Fruit fly (Drosophila melanogaster) whole organism, wandering third instar larva: ENCODE data around the gene CG43814.

Experiments used
- Abd-B ChIP-seq: fragments of >200 bp; optimal IDR thresholded peaks from 2 replicates; lab custom pipeline; 2017; ENCODE audit warnings: missing biosample characterization, missing genetic modification characterization
- CG32264 ChIP-seq: fragments of 200-800 bp; sonication (Bioruptor generic); optimal IDR thresholded peaks from 2 replicates; lab custom pipeline; 2016; ENCODE audit warnings: missing biosample characterization, missing genetic modification characterization
- CG9705 ChIP-seq: fragments of 200-800 bp; sonication (Bioruptor generic); optimal IDR thresholded peaks from 2 replicates; lab custom pipeline; 2018; ENCODE audit warnings: missing biosample characterization, mild to moderate bottlenecking, missing genetic modification characterization
- Dfd ChIP-seq: fragments of >200 bp; optimal IDR thresholded peaks from 2 replicates; lab custom pipeline; 2017; ENCODE audit warnings: missing biosample characterization, missing genetic modification characterization
- Dif ChIP-seq: fragments of 200-275, 200-300 bp; sonication (Bioruptor generic); optimal IDR thresholded peaks from 2 replicates; lab custom pipeline; 2018; ENCODE audit warnings: missing biosample characterization, missing genetic modification characterization; ENCODE audit not compliant: partially characterized antibody
- GATAd ChIP-seq: sonication (Bioruptor generic); optimal IDR thresholded peaks from 2 replicates; lab custom pipeline; 2016; ENCODE audit warnings: missing biosample characterization, missing genetic modification characterization
- Hnf4 ChIP-seq: fragments of 200-800 bp; sonication (Bioruptor generic); optimal IDR thresholded peaks from 2 replicates; lab custom pipeline; 2016; ENCODE audit warnings: missing biosample characterization, mild to moderate bottlenecking, missing genetic modification characterization
- Hr78 ChIP-seq: fragments of >200 bp; optimal IDR thresholded peaks from 2 replicates; lab custom pipeline; 2017; ENCODE audit warnings: missing biosample characterization, missing genetic modification characterization
- Hr83 ChIP-seq: fragments of 200-300 bp; sonication (Bioruptor generic); optimal IDR thresholded peaks from 2 replicates; lab custom pipeline; 2016; ENCODE audit warnings: missing biosample characterization, mild to moderate bottlenecking, missing genetic modification characterization, moderate library complexity; ENCODE audit not compliant: poor library complexity, severe bottlenecking
- Mio ChIP-seq: sonication (Bioruptor generic); optimal IDR thresholded peaks from 2 replicates; lab custom pipeline; 2016; ENCODE audit warnings: missing biosample characterization, missing genetic modification characterization
- N ChIP-seq: fragments of >200 bp; optimal IDR thresholded peaks from 2 replicates; lab custom pipeline; 2018; ENCODE audit warnings: missing biosample characterization, missing external identifiers, missing genetic modification characterization
- OdsH ChIP-seq: fragments of 200-800 bp; sonication (Bioruptor generic); optimal IDR thresholded peaks from 2 replicates; lab custom pipeline; 2016; ENCODE audit warnings: missing biosample characterization, mild to moderate bottlenecking, missing genetic modification characterization
- Rel ChIP-seq, 2 experiments: fragments of 200-800 bp; sonication (Bioruptor generic) in 1 of 2; optimal IDR thresholded peaks; 2 replicates in 1 of 2; 3 replicates in 1 of 2; lab custom pipeline; 2016 to 2019; ENCODE audit warnings: mild to moderate bottlenecking in 2 of 2, missing biosample characterization in 2 of 2, missing genetic modification characterization in 2 of 2, moderate library complexity in 1 of 2
- Sp1 ChIP-seq: fragments of 200-800 bp; sonication (Bioruptor generic); optimal IDR thresholded peaks from 3 replicates; lab custom pipeline; 2019; ENCODE audit warnings: missing biosample characterization, mild to moderate bottlenecking, missing genetic modification characterization, moderate library complexity
- Vsx2 ChIP-seq: fragments of 200-300, 225-300 bp; sonication (Bioruptor generic); optimal IDR thresholded peaks from 2 replicates; lab custom pipeline; 2018; ENCODE audit warnings: missing biosample characterization, missing genetic modification characterization; ENCODE audit not compliant: partially characterized antibody
- br ChIP-seq: fragments of 200-800 bp; sonication (Bioruptor generic); optimal IDR thresholded peaks from 2 replicates; lab custom pipeline; 2016; ENCODE audit warnings: missing biosample characterization, missing genetic modification characterization
- brk ChIP-seq: fragments of 200-800 bp; sonication (Bioruptor generic); optimal IDR thresholded peaks from 2 replicates; lab custom pipeline; 2016; ENCODE audit warnings: missing biosample characterization, mild to moderate bottlenecking, missing genetic modification characterization
- dl ChIP-seq, 2 experiments: fragments of 175-275, 200-275 bp in 1 of 2; fragments of 200-275 bp in 1 of 2; sonication (Bioruptor generic); optimal IDR thresholded peaks; lab custom pipeline; 2018; ENCODE audit warnings: mild to moderate bottlenecking in 2 of 2, missing biosample characterization in 2 of 2, missing genetic modification characterization in 2 of 2, moderate library complexity in 2 of 2; ENCODE audit not compliant: partially characterized antibody in 2 of 2, insufficient read depth in 1 of 2
- dsf ChIP-seq: sonication (Bioruptor generic); optimal IDR thresholded peaks from 2 replicates; lab custom pipeline; 2016; ENCODE audit warnings: missing biosample characterization, missing genetic modification characterization, borderline replicate concordance
- ey ChIP-seq: fragments of 200-800 bp; sonication (Bioruptor generic); optimal IDR thresholded peaks from 2 replicates; lab custom pipeline; 2016; ENCODE audit warnings: missing biosample characterization, missing genetic modification characterization
- fru ChIP-seq: fragments of 200-800 bp; sonication (Bioruptor generic); optimal IDR thresholded peaks from 3 replicates; lab custom pipeline; 2016; ENCODE audit warnings: missing biosample characterization, mild to moderate bottlenecking, missing genetic modification characterization
- h ChIP-seq: fragments of 200-800 bp; sonication (Bioruptor generic); optimal IDR thresholded peaks from 3 replicates; lab custom pipeline; 2016; ENCODE audit warnings: missing biosample characterization, mild to moderate bottlenecking, missing genetic modification characterization
- jim ChIP-seq: fragments of 175-275, 200-325 bp; sonication (Bioruptor generic); optimal IDR thresholded peaks from 2 replicates; lab custom pipeline; 2016; ENCODE audit warnings: missing biosample characterization, mild to moderate bottlenecking, missing genetic modification characterization
- lola ChIP-seq: fragments of >200 bp; optimal IDR thresholded peaks from 2 replicates; lab custom pipeline; 2017; ENCODE audit warnings: missing biosample characterization, missing genetic modification characterization
- rgr ChIP-seq: fragments of 200-800 bp; sonication (Bioruptor generic); optimal IDR thresholded peaks from 3 replicates; lab custom pipeline; 2016; ENCODE audit warnings: missing biosample characterization, mild to moderate bottlenecking, missing genetic modification characterization
- tai ChIP-seq: sonication (Bioruptor generic); optimal IDR thresholded peaks from 2 replicates; lab custom pipeline; 2016; ENCODE audit warnings: missing biosample characterization, missing genetic modification characterization
- usp ChIP-seq: fragments of >200 bp; optimal IDR thresholded peaks from 2 replicates; lab custom pipeline; 2017; ENCODE audit warnings: missing biosample characterization, missing genetic modification characterization
- woc ChIP-seq: sonication (Bioruptor generic); optimal IDR thresholded peaks from 2 replicates; lab custom pipeline; 2016; ENCODE audit warnings: missing biosample characterization, mild to moderate bottlenecking, missing genetic modification characterization

The CG43814 gene

dm6 chr2L:18775274-18775673 lies 29.9 kb downstream of the CG43814 start:
- TF ChIP-seq dl (GFP tag; optimal IDR thresholded peaks at IDR 0.05; lab: Kevin White, UChicago; ENCODE audit: insufficient read depth in 1 of 2, partially characterized antibody in 2 of 2) (no peak), fru (GFP tag; lab: Kevin White, UChicago) (no peak), GATAd (GFP tag; lab: Kevin White, UChicago) (no peak), rgr (GFP tag; lab: Kevin White, UChicago) (no peak), Dfd (GFP tag; lab: Kevin White, UChicago) (no peak), OdsH (no peak), Vsx2 (no peak), brk (GFP tag; lab: Kevin White, UChicago) (no peak), usp (GFP tag; lab: Kevin White, UChicago) (no peak), Hnf4 (GFP tag; lab: Kevin White, UChicago) (no peak)

DNA sequence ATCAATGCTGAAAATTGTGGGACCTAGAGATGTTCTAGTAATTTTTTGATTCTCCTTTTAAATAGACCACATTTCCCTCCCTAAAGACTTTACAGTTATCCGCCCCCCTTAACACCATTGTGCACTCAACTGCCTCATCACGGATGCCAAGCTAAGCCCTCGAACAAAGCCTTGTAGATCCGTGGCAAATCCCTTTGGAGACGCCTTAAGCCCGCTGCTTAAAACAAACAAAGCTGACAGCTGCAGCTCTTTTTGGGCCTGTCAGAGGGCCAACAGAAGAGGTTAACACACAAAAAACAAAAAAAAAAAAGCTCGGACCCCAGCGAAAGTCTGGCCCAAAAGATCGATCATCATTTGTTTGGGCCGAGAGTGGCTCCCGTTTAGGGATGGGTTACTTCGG lies 37.3 kb downstream of the CG43814 start:
- TF ChIP-seq woc (GFP tag; lab: Kevin White, UChicago) (no peak), CG9705 (GFP tag; lab: Kevin White, UChicago) (no peak), br (GFP tag; lab: Kevin White, UChicago) (no peak), ey (GFP tag; lab: Kevin White, UChicago) (no peak), Hr78 (GFP tag; lab: Kevin White, UChicago) (no peak)

DNA sequence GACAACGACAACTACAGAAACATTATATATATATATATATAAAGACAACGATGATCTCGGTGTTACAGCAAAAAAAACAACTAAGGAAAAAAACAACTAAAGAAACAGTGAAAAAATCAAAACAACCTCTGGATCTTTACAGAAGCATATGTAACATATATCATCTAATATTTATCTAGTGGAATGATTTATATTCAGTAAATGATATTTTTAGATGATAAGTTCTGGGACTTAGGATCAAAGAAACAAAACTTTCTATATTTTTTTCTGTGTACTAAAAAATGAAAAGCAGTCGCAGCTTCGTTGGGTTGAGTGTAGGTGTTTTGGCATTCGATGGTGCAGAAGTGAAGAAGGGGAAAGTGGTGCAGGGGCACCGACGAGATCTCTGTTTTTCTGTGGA lies 38.0 kb downstream of the CG43814 start:
- TF ChIP-seq Sp1 (no peak), usp (GFP tag; lab: Kevin White, UChicago) (no peak), OdsH (no peak), fru (GFP tag; lab: Kevin White, UChicago) (no peak), woc (GFP tag; lab: Kevin White, UChicago) (no peak), lola (GFP tag; lab: Kevin White, UChicago) (no peak), Hr83 (no peak), Abd-B (GFP tag; lab: Kevin White, UChicago) (no peak), Dif (GFP tag; lab: Kevin White, UChicago) (no peak), Hr78 (GFP tag; lab: Kevin White, UChicago) (no peak), N (GFP tag; lab: Kevin White, UChicago) (no peak), CG32264 (GFP tag; lab: Kevin White, UChicago) (no peak), Vsx2 (no peak), GATAd (GFP tag; lab: Kevin White, UChicago) (no peak), rgr (GFP tag; lab: Kevin White, UChicago) (no peak), CG9705 (GFP tag; lab: Kevin White, UChicago) (no peak), Dfd (GFP tag; lab: Kevin White, UChicago) (no peak)

DNA sequence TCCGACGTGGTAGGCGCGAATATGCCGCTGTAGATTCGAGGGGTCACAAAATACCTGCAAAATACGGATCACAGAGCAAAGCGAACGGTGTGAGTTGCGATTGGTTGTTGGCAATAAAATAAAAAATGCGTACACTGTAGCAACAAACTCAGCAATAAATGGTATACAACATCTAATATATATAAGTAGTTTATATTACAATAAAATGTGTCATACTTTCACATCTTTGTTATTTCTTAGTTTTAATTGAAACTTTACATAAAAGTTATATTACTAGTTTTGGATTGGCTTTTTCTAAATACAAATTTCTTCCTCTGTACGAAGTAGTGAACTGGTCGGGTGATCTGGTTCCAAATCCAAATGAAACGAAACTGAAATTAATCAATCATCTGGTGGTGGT lies 39.4 kb downstream of the CG43814 start:
- TF ChIP-seq Mio: no peak
- no peak for TF ChIP-seq dsf (GFP tag; lab: Kevin White, UChicago)
- no peak for TF ChIP-seq Dfd (GFP tag; lab: Kevin White, UChicago)
- no peak for TF ChIP-seq jim (GFP tag; lab: Kevin White, UChicago)
- TF ChIP-seq tai (GFP tag; lab: Kevin White, UChicago): no peak
- TF ChIP-seq Rel (GFP tag; optimal IDR thresholded peaks at IDR 0.05; lab: Kevin White, UChicago): no peak
- no peak for TF ChIP-seq Rel (tag; optimal IDR thresholded peaks at IDR 0.05; lab: Kevin White, UChicago)
- TF ChIP-seq brk (GFP tag; lab: Kevin White, UChicago): no peak
- TF ChIP-seq h (GFP tag; lab: Kevin White, UChicago): no peak
- TF ChIP-seq Vsx2: no peak
- no peak for TF ChIP-seq CG32264 (GFP tag; lab: Kevin White, UChicago)
- no peak for TF ChIP-seq lola (GFP tag; lab: Kevin White, UChicago)
- no peak for TF ChIP-seq woc (GFP tag; lab: Kevin White, UChicago)
